Fruit fly (Drosophila melanogaster) whole organism: ENCODE results near the gene CG34164.

Experiments
- CG8478 ChIP-seq: fragments of >200 bp; optimal IDR thresholded peaks from 2 replicates; lab custom pipeline; 2018; ENCODE audit warnings: inconsistent platforms
- EcR ChIP-seq, 2 experiments: fragments of >200 bp; optimal IDR thresholded peaks; 2 replicates each; lab custom pipeline; 2017; ENCODE audit warnings: missing biosample characterization in 2 of 2, missing genetic modification characterization in 2 of 2, missing genetic modification reagents in 2 of 2
- psq ChIP-seq: fragments of >200 bp; optimal IDR thresholded peaks from 2 replicates; lab custom pipeline; 2017

dm6 chr2L:12096396-12096813, 40.3 kb downstream of the CG34164 start, which contains the start of the genes CG6712 and Mt2:
- TF ChIP-seq CG8478 (lab: Kevin White, UChicago) (no peak), psq (lab: Kevin White, UChicago) (no peak), EcR (GFP tag; optimal IDR thresholded peaks at IDR 0.05; lab: Kevin White, UChicago) (no peak)
